Worm (Caenorhabditis elegans) whole organism, mixed stage, embryonic: ENCODE data around the gene K12H4.6.

Experiments used
- ceh-43 ChIP-seq: fragments of 200-800 bp; sonication (Bioruptor generic); optimal IDR thresholded peaks from 2 replicates; lab custom pipeline; 2018; ENCODE audit warnings: mild to moderate bottlenecking, missing genetic modification characterization, moderate library complexity, missing compliant biosample characterization
- nhr-76 ChIP-seq: sonication (generic microtip); optimal IDR thresholded peaks from 2 replicates; lab custom pipeline; 2017; ENCODE audit warnings: missing biosample characterization, missing genetic modification characterization

- TF ChIP-seq ceh-43 (no peak), nhr-76 (tag; lab: Kevin White, UChicago) (no peak)
Measured at ce11 chrIII:7997447-7998046, 45.1 kb downstream of the K12H4.6 start.
